Worm (Caenorhabditis elegans): ENCODE data around the gene nipa-1.

ce11 chrIII:3086471-3086870, 40.5 kb downstream of the nipa-1 start, which contains the start of gene sft-1:
- TF ChIP-seq klf-2 (GFP tag; conservative IDR thresholded peaks at IDR 0.05) (no peak), cog-1 (tag; optimal IDR thresholded peaks at IDR 0.05) (no peak), ref-1 (GFP tag; conservative IDR thresholded peaks at IDR 0.05) (no peak), flt-1 (GFP tag; IDR thresholded peaks at IDR 0.05) (no peak), T22C8.4 (GFP tag; IDR thresholded peaks at IDR 0.05) (peak; percentile 31; the same call in 1 of the 2 replicates)

All from whole organism, midembryonic.